Fruit fly (Drosophila melanogaster) whole organism, embryonic: ENCODE measurements around the gene RpS14a.

Experiments used
- Ada2b ChIP-seq: fragments of 200-800 bp; sonication (Bioruptor generic); IDR thresholded peaks from 2 replicates; pipeline ENCODE4 v1.3.6; 2022; ENCODE audit warnings: missing biosample characterization, missing genetic modification characterization
- Aef1 ChIP-seq: fragments of 200-800 bp; sonication (Bioruptor generic); IDR thresholded peaks from 3 replicates; pipeline ENCODE4 v1.3.6; 2022; ENCODE audit warnings: missing biosample characterization, missing genetic modification characterization
- CG12942 ChIP-seq: fragments of 200-800 bp; sonication (Bioruptor generic); optimal IDR thresholded peaks from 3 replicates; lab custom pipeline; 2016; ENCODE audit warnings: missing biosample characterization, missing genetic modification characterization
- CG13624 ChIP-seq: fragments of 200-800 bp; sonication (Bioruptor generic); optimal IDR thresholded peaks from 2 replicates; lab custom pipeline; 2016; ENCODE audit warnings: missing biosample characterization, missing genetic modification characterization
- CG16863 ChIP-seq: fragments of 200-800 bp; sonication (Bioruptor generic); optimal IDR thresholded peaks from 3 replicates; lab custom pipeline; 2016; ENCODE audit warnings: missing biosample characterization, missing genetic modification characterization
- CG17359 ChIP-seq: fragments of 200-800 bp; sonication (Bioruptor generic); optimal IDR thresholded peaks from 3 replicates; lab custom pipeline; 2018; ENCODE audit warnings: missing biosample characterization, mild to moderate bottlenecking, missing genetic modification characterization, moderate library complexity
- CG17612 ChIP-seq: fragments of 200-800 bp; sonication (Bioruptor generic); IDR thresholded peaks from 2 replicates; pipeline ENCODE4 v1.3.6; 2022; ENCODE audit warnings: missing biosample characterization, missing genetic modification characterization
- CG30020 ChIP-seq: fragments of 200-800 bp; optimal IDR thresholded peaks from 2 replicates; lab custom pipeline; 2019; ENCODE audit warnings: missing biosample characterization, mild to moderate bottlenecking, missing genetic modification characterization, moderate library complexity
- CG3065 ChIP-seq: fragments of 200-800 bp; sonication (Bioruptor generic); optimal IDR thresholded peaks from 2 replicates; lab custom pipeline; 2016; ENCODE audit warnings: missing biosample characterization, missing genetic modification characterization
- CG31224 ChIP-seq: fragments of 200-800 bp; sonication (Bioruptor generic); IDR thresholded peaks from 2 replicates; pipeline ENCODE4 v1.3.6; 2022; ENCODE audit warnings: missing biosample characterization, missing genetic modification characterization
- CG3281 ChIP-seq: fragments of 200-800 bp; sonication (Bioruptor generic); optimal IDR thresholded peaks from 3 replicates; lab custom pipeline; 2017; ENCODE audit warnings: missing biosample characterization, mild to moderate bottlenecking, missing genetic modification characterization
- CG34224 ChIP-seq: fragments of 200-800 bp; sonication (Bioruptor generic); IDR thresholded peaks from 3 replicates; pipeline ENCODE4 v1.3.6; 2022; ENCODE audit warnings: missing biosample characterization, missing genetic modification characterization; ENCODE audit not compliant: partially characterized antibody
- CG42726 ChIP-seq: fragments of 200-800 bp; sonication (Bioruptor generic); IDR thresholded peaks from 2 replicates; pipeline ENCODE4 v1.3.6; 2022; ENCODE audit warnings: missing biosample characterization, missing genetic modification characterization; ENCODE audit not compliant: partially characterized antibody
- CG4282 ChIP-seq: fragments of 200-800 bp; sonication (Bioruptor generic); optimal IDR thresholded peaks from 2 replicates; lab custom pipeline; 2016; ENCODE audit warnings: missing biosample characterization, missing genetic modification characterization
- CG4730 ChIP-seq: fragments of 200-800 bp; sonication (Bioruptor generic); IDR thresholded peaks from 2 replicates; pipeline ENCODE4 v1.3.6; 2022; ENCODE audit warnings: missing biosample characterization, missing genetic modification characterization
- CG6689 ChIP-seq: fragments of 200-800 bp; sonication (Bioruptor generic); IDR thresholded peaks from 2 replicates; pipeline ENCODE4 v1.3.6; 2022; ENCODE audit warnings: missing biosample characterization, missing genetic modification characterization
- CG6765 ChIP-seq: fragments of 200-800 bp; sonication (Bioruptor generic); optimal IDR thresholded peaks from 3 replicates; lab custom pipeline; 2017; ENCODE audit warnings: missing biosample characterization, mild to moderate bottlenecking, missing genetic modification characterization
- CG7745 ChIP-seq: fragments of 200-800 bp; sonication (Bioruptor generic); optimal IDR thresholded peaks from 2 replicates; lab custom pipeline; 2018; ENCODE audit warnings: missing biosample characterization, mild to moderate bottlenecking, missing genetic modification characterization, moderate library complexity
- CG8281 ChIP-seq: fragments of 200-800 bp; sonication (Bioruptor generic); optimal IDR thresholded peaks from 2 replicates; lab custom pipeline; 2018; ENCODE audit warnings: missing biosample characterization, mild to moderate bottlenecking, missing genetic modification characterization, moderate library complexity
- CG8388 ChIP-seq: fragments of 200-800 bp; sonication (Bioruptor generic); optimal IDR thresholded peaks from 2 replicates; lab custom pipeline; 2019; ENCODE audit warnings: missing biosample characterization, mild to moderate bottlenecking, missing genetic modification characterization, moderate library complexity
- CoRest ChIP-seq: fragments of 200-800 bp; sonication (Bioruptor generic); optimal IDR thresholded peaks from 3 replicates; lab custom pipeline; 2018; ENCODE audit warnings: missing biosample characterization, mild to moderate bottlenecking, missing genetic modification characterization, moderate library complexity
- Dad ChIP-seq: fragments of 200-800 bp; sonication (Bioruptor generic); optimal IDR thresholded peaks from 3 replicates; lab custom pipeline; 2016; ENCODE audit warnings: missing biosample characterization, missing genetic modification characterization
- Dbx ChIP-seq: fragments of 200-800 bp; sonication (Bioruptor generic); IDR thresholded peaks from 3 replicates; pipeline ENCODE4 v1.3.6; 2022; ENCODE audit warnings: missing biosample characterization, missing genetic modification characterization
- Dref ChIP-seq: fragments of 200-800 bp; sonication (Bioruptor generic); IDR thresholded peaks from 2 replicates; pipeline ENCODE4 v1.3.6; 2022; ENCODE audit warnings: missing biosample characterization, missing genetic modification characterization
- Hsf ChIP-seq: fragments of 200-800 bp; sonication (Bioruptor generic); optimal IDR thresholded peaks from 3 replicates; lab custom pipeline; 2016; ENCODE audit warnings: missing biosample characterization, missing genetic modification characterization
- Lim3 ChIP-seq: fragments of 200-800 bp; sonication (Bioruptor generic); IDR thresholded peaks from 2 replicates; pipeline ENCODE4 v1.3.6; 2022; ENCODE audit warnings: missing biosample characterization, missing genetic modification characterization
- Med ChIP-seq: fragments of 200-800 bp; sonication (Bioruptor generic); peaks from one replicate; lab custom pipeline; 2016; ENCODE audit warnings: missing biosample characterization, missing genetic modification characterization, mild to moderate bottlenecking, inconsistent platforms, moderate library complexity
- NK7.1 ChIP-seq: fragments of 200-800 bp; sonication (Bioruptor generic); optimal IDR thresholded peaks from 3 replicates; lab custom pipeline; 2016; ENCODE audit warnings: missing biosample characterization, missing genetic modification characterization
- abd-A ChIP-seq: fragments of 200-800 bp; sonication (Bioruptor generic); optimal IDR thresholded peaks from 3 replicates; lab custom pipeline; 2019; ENCODE audit warnings: missing biosample characterization, mild to moderate bottlenecking, missing genetic modification characterization, moderate library complexity
- amos ChIP-seq: fragments of 200-800 bp; sonication (Bioruptor generic); IDR thresholded peaks from 2 replicates; pipeline ENCODE4 v1.3.6; 2022; ENCODE audit warnings: missing biosample characterization, missing genetic modification characterization; ENCODE audit not compliant: partially characterized antibody
- ara ChIP-seq: fragments of 200-800 bp; sonication (Bioruptor generic); IDR thresholded peaks from 2 replicates; pipeline ENCODE4 v1.3.6; 2022; ENCODE audit warnings: missing biosample characterization, missing genetic modification characterization
- bcd ChIP-seq: fragments of 200-800 bp; sonication (Bioruptor generic); optimal IDR thresholded peaks from 2 replicates; lab custom pipeline; 2017; ENCODE audit warnings: missing biosample characterization, mild to moderate bottlenecking, missing genetic modification characterization
- chinmo ChIP-seq: fragments of 200-800 bp; sonication (Bioruptor generic); IDR thresholded peaks from 4 replicates; pipeline ENCODE4 v1.3.6; 2022; ENCODE audit warnings: missing biosample characterization, missing genetic modification characterization; ENCODE audit not compliant: partially characterized antibody
- crc ChIP-seq: fragments of 200-800 bp; sonication (Bioruptor generic); optimal IDR thresholded peaks from 2 replicates; lab custom pipeline; 2016; ENCODE audit warnings: missing biosample characterization, missing genetic modification characterization
- fd3F ChIP-seq: fragments of 200-800 bp; sonication (Bioruptor generic); optimal IDR thresholded peaks from 2 replicates; lab custom pipeline; 2018; ENCODE audit warnings: missing biosample characterization, mild to moderate bottlenecking, missing genetic modification characterization, moderate library complexity
- fru ChIP-seq: fragments of >200 bp; optimal IDR thresholded peaks from 2 replicates; lab custom pipeline; 2017
- gro ChIP-seq: fragments of 200-800 bp; sonication (Bioruptor generic); optimal IDR thresholded peaks from 2 replicates; lab custom pipeline; 2016; ENCODE audit warnings: missing biosample characterization, missing genetic modification characterization
- gsb ChIP-seq: fragments of 200-800 bp; sonication (Bioruptor generic); IDR thresholded peaks from 2 replicates; pipeline ENCODE4 v1.3.6; 2022; ENCODE audit warnings: missing biosample characterization, missing genetic modification characterization
- ham ChIP-seq: fragments of 200-800 bp; sonication (Bioruptor generic); IDR thresholded peaks from 2 replicates; pipeline ENCODE4 v1.3.6; 2022; ENCODE audit warnings: missing biosample characterization, missing genetic modification characterization
- jigr1 ChIP-seq: fragments of 200-800 bp; sonication (Bioruptor generic); IDR thresholded peaks from 3 replicates; pipeline ENCODE4 v1.3.6; 2022; ENCODE audit warnings: missing biosample characterization, missing genetic modification characterization
- jing ChIP-seq: fragments of 200-800 bp; sonication (Bioruptor generic); optimal IDR thresholded peaks from 2 replicates; lab custom pipeline; 2018; ENCODE audit warnings: missing biosample characterization, mild to moderate bottlenecking, missing genetic modification characterization
- kah ChIP-seq: fragments of 200-800 bp; sonication (Bioruptor generic); optimal IDR thresholded peaks from 2 replicates; lab custom pipeline; 2018; ENCODE audit warnings: missing biosample characterization, mild to moderate bottlenecking, missing genetic modification characterization
- ken ChIP-seq: fragments of 200-800 bp; sonication (Bioruptor generic); IDR thresholded peaks from 3 replicates; pipeline ENCODE4 v1.3.6; 2022; ENCODE audit warnings: missing biosample characterization, missing genetic modification characterization
- odd ChIP-seq: fragments of 200-800 bp; sonication (Bioruptor generic); optimal IDR thresholded peaks from 2 replicates; lab custom pipeline; 2017; ENCODE audit warnings: missing biosample characterization, mild to moderate bottlenecking, missing genetic modification characterization
- pb ChIP-seq: fragments of 200-800 bp; sonication (Bioruptor generic); optimal IDR thresholded peaks from 3 replicates; lab custom pipeline; 2016; ENCODE audit warnings: missing biosample characterization, missing genetic modification characterization
- schlank ChIP-seq: fragments of 200-800 bp; sonication (Bioruptor generic); optimal IDR thresholded peaks from 2 replicates; lab custom pipeline; 2018; ENCODE audit warnings: missing biosample characterization, mild to moderate bottlenecking, missing genetic modification characterization
- seq ChIP-seq: fragments of 200-800 bp; sonication (Bioruptor generic); IDR thresholded peaks from 2 replicates; pipeline ENCODE4 v1.3.6; 2022; ENCODE audit warnings: missing biosample characterization, missing genetic modification characterization
- ssp ChIP-seq: fragments of 200-800 bp; sonication (Bioruptor generic); IDR thresholded peaks from 2 replicates; pipeline ENCODE4 v1.3.6; 2022; ENCODE audit warnings: missing biosample characterization, missing genetic modification characterization
- tgo ChIP-seq: fragments of 200-800 bp; sonication (Bioruptor generic); IDR thresholded peaks from 3 replicates; pipeline ENCODE4 v1.3.6; 2022; ENCODE audit warnings: missing biosample characterization, missing genetic modification characterization
- zfh1 ChIP-seq: fragments of 200-800 bp; sonication (Bioruptor generic); IDR thresholded peaks from 3 replicates; pipeline ENCODE4 v1.3.6; 2022; ENCODE audit warnings: missing biosample characterization, missing genetic modification characterization
- zfh2 ChIP-seq: fragments of 200-800 bp; sonication (Bioruptor generic); optimal IDR thresholded peaks from 2 replicates; lab custom pipeline; 2016; ENCODE audit warnings: missing biosample characterization, missing genetic modification characterization

The RpS14a gene

DNA sequence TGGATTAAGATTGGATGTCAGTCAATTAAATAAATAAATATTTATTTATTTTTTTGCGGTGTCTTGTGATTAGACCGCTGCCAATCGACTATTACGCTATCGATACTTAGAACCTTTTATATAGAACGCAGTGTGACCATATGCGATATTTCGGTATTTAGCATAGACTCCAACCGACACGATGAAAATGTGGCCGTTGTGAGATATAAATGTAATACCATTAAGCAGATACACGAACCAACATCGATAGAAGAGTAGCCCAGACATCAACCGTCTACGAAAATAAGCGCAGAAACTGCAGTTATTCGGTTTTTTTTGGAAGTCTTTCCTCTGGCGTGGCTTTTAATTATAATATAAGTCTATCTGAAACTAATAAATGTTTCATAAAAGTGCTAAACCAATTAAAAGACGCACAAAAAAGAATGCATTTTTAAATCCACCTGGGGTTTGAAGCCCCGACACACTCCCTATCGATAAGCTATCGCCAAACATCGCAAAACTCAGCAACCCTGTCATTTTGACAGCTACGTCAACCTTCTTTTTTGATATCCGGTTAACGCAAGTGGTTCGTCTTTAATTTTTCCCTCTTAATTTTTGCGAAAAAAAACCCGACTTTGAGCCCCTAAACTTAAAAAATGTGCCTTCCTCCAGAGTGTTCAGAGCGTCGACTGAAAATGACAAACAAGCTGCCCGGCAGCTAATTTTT lies at the start of gene RpS14a, which contains the start of gene Dhdds (continued):
- TF ChIP-seq amos (GFP tag; lab: Robert Waterston, UW): peak; percentile 75
- TF ChIP-seq fd3F (GFP tag; lab: Kevin White, UChicago): peak; percentile 16
- TF ChIP-seq CG3065: no peak
- TF ChIP-seq NK7.1 (GFP tag; lab: Kevin White, UChicago): peak; percentile 28
- no peak for TF ChIP-seq CG6689 (GFP tag; lab: Robert Waterston, UW)
- peak; percentile 47 for TF ChIP-seq CoRest (tag; lab: Kevin White, UChicago)
- no peak for TF ChIP-seq crc (GFP tag; lab: Kevin White, UChicago)
- TF ChIP-seq ara (GFP tag; lab: Robert Waterston, UW): no peak
- TF ChIP-seq Lim3 (GFP tag; lab: Robert Waterston, UW): no peak
- TF ChIP-seq CG13624 (GFP tag; lab: Kevin White, UChicago): peak; percentile 50
- TF ChIP-seq CG7745 (tag; lab: Kevin White, UChicago): no peak
- peak; percentile 73 for TF ChIP-seq Dref (GFP tag; lab: Robert Waterston, UW)
- 0 out of 3 replicates have a peak, but pooled peaks have one; percentile 11 for TF ChIP-seq Dbx (GFP tag; lab: Robert Waterston, UW)
- TF ChIP-seq CG16863 (GFP tag; lab: Kevin White, UChicago): peak; percentile 5
- peak; percentile 62 for TF ChIP-seq CG3281 (GFP tag; lab: Kevin White, UChicago)
- TF ChIP-seq CG4282 (GFP tag; lab: Kevin White, UChicago): peak; percentile 5
- 0 out of 2 replicates have a peak, but pooled peaks have one; percentile 31 for TF ChIP-seq CG42726 (GFP tag; lab: Robert Waterston, UW)
- peak; percentile 88 for TF ChIP-seq bcd (GFP tag; lab: Kevin White, UChicago)
- peak; percentile 50 for TF ChIP-seq CG30020 (tag; lab: Kevin White, UChicago)
- peak; percentile 61 for TF ChIP-seq zfh2 (GFP tag; lab: Kevin White, UChicago)
- TF ChIP-seq CG8281: no peak
- TF ChIP-seq Ada2b (GFP tag; lab: Robert Waterston, UW): no peak
- no peak for TF ChIP-seq ssp (GFP tag; lab: Robert Waterston, UW)
- TF ChIP-seq odd: peak; percentile 54
- peak; percentile 58 for TF ChIP-seq Dad (GFP tag; lab: Kevin White, UChicago)
- no peak for TF ChIP-seq ham (GFP tag; lab: Robert Waterston, UW)
- peak; percentile 57 for TF ChIP-seq CG6765 (GFP tag; lab: Kevin White, UChicago)
- no peak for TF ChIP-seq jigr1
- TF ChIP-seq schlank: no peak
- no peak for TF ChIP-seq jing (GFP tag; lab: Kevin White, UChicago)
- peak; percentile 31 for TF ChIP-seq pb
- peak; percentile 90 for TF ChIP-seq Med (GFP tag; lab: Kevin White, UChicago)
- no peak for TF ChIP-seq tgo
- TF ChIP-seq seq: peak; percentile 9; the same call in 1 of the 2 replicates
- TF ChIP-seq CG17612 (GFP tag; lab: Robert Waterston, UW): no peak
- no peak for TF ChIP-seq fru (lab: Kevin White, UChicago)
- no peak for TF ChIP-seq CG12942 (GFP tag; lab: Kevin White, UChicago)
- TF ChIP-seq zfh1 (GFP tag; lab: Robert Waterston, UW): 0 out of 3 replicates have a peak, but pooled peaks have one; percentile 15
- no peak for TF ChIP-seq Aef1 (GFP tag; lab: Robert Waterston, UW)
- peak; percentile 33 for TF ChIP-seq kah (GFP tag; lab: Kevin White, UChicago)
- TF ChIP-seq CG31224: peak; percentile 37; the same call in 1 of the 2 replicates
- no peak for TF ChIP-seq gro (GFP tag; lab: Kevin White, UChicago)
- peak; percentile 54 for TF ChIP-seq Hsf (GFP tag; lab: Kevin White, UChicago)
- TF ChIP-seq CG34224: peak; percentile 67; the same call in 2 of the 3 replicates
- no peak for TF ChIP-seq chinmo
- TF ChIP-seq CG17359: peak; percentile 30
- no peak for TF ChIP-seq abd-A
- TF ChIP-seq CG8388: peak; percentile 45
- TF ChIP-seq gsb: no peak
- no peak for TF ChIP-seq CG4730 (GFP tag; lab: Robert Waterston, UW)
- TF ChIP-seq ken (GFP tag; lab: Robert Waterston, UW): peak; percentile 4; the same call in 1 of the 3 replicates
